Worm (Caenorhabditis elegans) whole organism, early embryonic: ENCODE measurements around the gene twk-48.

ENCODE experiments used
- ama-1 ChIP-seq: fragments of 150-350 bp; optimal IDR thresholded peaks from 2 replicates; lab custom pipeline; 2014
- ceh-13 ChIP-seq: fragments of 200-800 bp; sonication (Bioruptor generic); optimal IDR thresholded peaks from 2 replicates; lab custom pipeline; 2018; ENCODE audit warnings: mild to moderate bottlenecking, missing genetic modification characterization, missing compliant biosample characterization
- hmbx-1 ChIP-seq: sonication (generic microtip); optimal IDR thresholded peaks from 2 replicates; lab custom pipeline; 2016; ENCODE audit warnings: mild to moderate bottlenecking, missing genetic modification characterization, missing compliant biosample characterization
- hmg-4 ChIP-seq: fragments of 200-800 bp; sonication (Bioruptor generic); optimal IDR thresholded peaks from 2 replicates; lab custom pipeline; 2018; ENCODE audit warnings: mild to moderate bottlenecking, missing genetic modification characterization, missing compliant biosample characterization
- scrt-1 ChIP-seq: fragments of 200-800 bp; sonication (Bioruptor generic); IDR thresholded peaks from 2 replicates; pipeline ENCODE4 v1.3.6; 2022; ENCODE audit warnings: missing genetic modification characterization, missing compliant biosample characterization
- sea-1 ChIP-seq: fragments of 200-800 bp; sonication (Bioruptor generic); conservative IDR thresholded peaks from 2 replicates; pipeline ENCODE4 v1.3.6; 2022; ENCODE audit warnings: missing genetic modification characterization, missing compliant biosample characterization
- tbx-11 ChIP-seq: fragments of 200-800 bp; sonication (Bioruptor generic); IDR thresholded peaks from 2 replicates; pipeline ENCODE4 v1.3.6; 2022; ENCODE audit warnings: missing genetic modification characterization, missing compliant biosample characterization
- tbx-37 ChIP-seq: fragments of 200-800 bp; sonication (Bioruptor generic); conservative IDR thresholded peaks from 2 replicates; pipeline ENCODE4 v1.3.6; 2022; ENCODE audit warnings: missing genetic modification reagents, missing genetic modification characterization, missing compliant biosample characterization
- tra-4 ChIP-seq: sonication (generic microtip); optimal IDR thresholded peaks from 2 replicates; lab custom pipeline; 2017; ENCODE audit warnings: missing genetic modification characterization, missing compliant biosample characterization

DNA sequence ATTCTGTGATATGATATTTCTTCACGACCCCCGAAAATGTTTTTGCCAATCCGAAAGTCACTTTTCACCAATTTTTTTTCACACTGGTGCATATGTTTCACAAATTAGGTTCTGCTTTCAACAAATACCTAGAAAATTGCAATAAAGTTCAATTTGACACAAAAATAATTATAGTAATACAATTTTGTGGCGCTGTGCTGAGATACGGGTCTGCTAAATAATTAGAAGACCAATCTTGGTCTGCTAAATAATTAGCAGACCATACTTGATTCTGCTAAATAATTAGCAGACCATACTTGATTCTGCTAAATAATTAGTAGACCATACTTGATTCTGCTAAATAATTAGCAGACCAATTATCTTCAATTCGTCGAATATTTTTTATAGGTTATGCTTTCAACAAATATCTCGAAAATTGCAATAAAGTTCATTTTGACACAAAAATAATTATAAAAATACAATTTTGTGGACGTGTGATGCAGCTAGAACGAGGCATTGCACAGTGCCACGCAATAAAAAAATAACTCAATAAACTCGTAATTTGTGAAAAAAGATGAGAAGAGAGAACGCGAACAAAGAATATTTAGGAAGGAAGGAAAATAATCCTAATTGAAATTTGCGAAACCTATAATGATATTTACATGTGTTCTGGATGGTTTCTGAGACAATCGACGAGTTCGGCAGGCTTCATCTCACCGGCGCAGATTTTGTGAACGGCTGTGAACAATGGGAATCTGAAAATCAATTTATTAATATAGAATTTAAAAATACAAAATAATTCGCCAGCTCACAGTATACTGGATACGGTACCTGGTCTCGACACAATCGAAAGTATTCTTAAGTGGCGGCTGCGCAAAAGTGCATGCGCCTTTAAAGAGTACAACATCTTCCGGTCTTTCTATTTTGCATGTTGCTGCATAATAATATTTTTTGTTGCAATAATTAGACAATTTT lies 6.6 kb upstream of the twk-48 start:
- no peak for TF ChIP-seq ceh-13 (GFP tag; lab: Kevin White, UChicago)
- peak; percentile 35 for TF ChIP-seq ama-1
- no peak for TF ChIP-seq tbx-37 (GFP tag; lab: Robert Waterston, UW)
- no peak for TF ChIP-seq tra-4 (tag; lab: Kevin White, UChicago)
- no peak for TF ChIP-seq scrt-1 (GFP tag; lab: Robert Waterston, UW)
- TF ChIP-seq hmbx-1 (tag; lab: Kevin White, UChicago): no peak
- TF ChIP-seq sea-1 (GFP tag; lab: Robert Waterston, UW): no peak
- no peak for TF ChIP-seq tbx-11
- TF ChIP-seq hmg-4 (GFP tag; lab: Kevin White, UChicago): no peak
